Worm (Caenorhabditis elegans): Measurements from ENCODE around the gene hmg-4.

hmg-4 gene

ce11 chrIII:7339138-7339537 is 42.3 kb downstream of the hmg-4 start:
- TF ChIP-seq ZK337.2 (GFP tag; IDR thresholded peaks at IDR 0.05) (no peak), Y75B8A.6 (GFP tag; IDR thresholded peaks at IDR 0.05) (no peak)

- TF ChIP-seq lin-13 (GFP tag; optimal IDR thresholded peaks at IDR 0.05) (no peak), egl-43 (GFP tag; IDR thresholded peaks at IDR 0.05) (peak; percentile 64), sdz-12 (GFP tag; optimal IDR thresholded peaks at IDR 0.05) (peak; percentile 26), nhr-102 (tag; optimal IDR thresholded peaks at IDR 0.05) (peak; percentile 29), Y75B8A.6 (GFP tag; IDR thresholded peaks at IDR 0.05) (peak; percentile 3; the same call in 1 of the 2 replicates), hlh-11 (tag; optimal IDR thresholded peaks at IDR 0.05) (peak; percentile 11), nhr-48 (tag; optimal IDR thresholded peaks at IDR 0.05) (peak; percentile 22), tra-1 (GFP tag; IDR thresholded peaks at IDR 0.05) (0 out of 2 replicates have a peak, but pooled peaks have one; percentile 5), cey-2 (tag; optimal IDR thresholded peaks at IDR 0.05; ENCODE audit: borderline replicate concordance, insufficient read depth) (no peak), hmg-1.1 (GFP tag; IDR thresholded peaks at IDR 0.05) (0 out of 2 replicates have a peak, but pooled peaks have one; percentile 36), lin-38 (GFP tag; IDR thresholded peaks at IDR 0.05) (0 out of 2 replicates have a peak, but pooled peaks have one; percentile 21), lsy-2 (tag; optimal IDR thresholded peaks at IDR 0.05) (peak in 1 of 2 experiments; percentile 33), duxl-1 (tag; optimal IDR thresholded peaks at IDR 0.05; ENCODE audit: poor library complexity) (peak; percentile 13), gei-8 (GFP tag; optimal IDR thresholded peaks at IDR 0.05) (peak; percentile 13), T20F7.1 (GFP tag; optimal IDR thresholded peaks at IDR 0.05) (peak; percentile 18), rbr-2 (tag; optimal IDR thresholded peaks at IDR 0.05) (no peak), daf-16 (GFP tag; optimal IDR thresholded peaks at IDR 0.05) (peak in 1 of 2 experiments; percentile 12), daf-16 (tag; optimal IDR thresholded peaks at IDR 0.05) (peak; percentile 18), daf-8 (GFP tag; IDR thresholded peaks at IDR 0.05) (no peak), lin-15B (tag; optimal IDR thresholded peaks at IDR 0.05) (no peak), madf-5 (GFP tag; IDR thresholded peaks at IDR 0.05) (no peak), snpc-1.2 (GFP tag; IDR thresholded peaks at IDR 0.05) (0 out of 2 replicates have a peak, but pooled peaks have one; percentile 11), ZK337.2 (GFP tag; IDR thresholded peaks at IDR 0.05) (0 out of 2 replicates have a peak, but pooled peaks have one; percentile 37), mes-2 (tag; optimal IDR thresholded peaks at IDR 0.05; ENCODE audit: poor library complexity, severe bottlenecking) (peak; percentile 20), dve-1 (tag; optimal IDR thresholded peaks at IDR 0.05; ENCODE audit: insufficient read depth) (no peak), ama-1 (optimal IDR thresholded peaks at IDR 0.05) (peak; percentile 75), spr-3 (GFP tag; optimal IDR thresholded peaks at IDR 0.05) (peak; percentile 29), T26A8.4 (GFP tag; IDR thresholded peaks at IDR 0.05) (0 out of 2 replicates have a peak, but pooled peaks have one; percentile 26), nhr-10 (tag; optimal IDR thresholded peaks at IDR 0.05) (no peak), F44E2.7 (GFP tag; IDR thresholded peaks at IDR 0.05) (0 out of 2 replicates have a peak, but pooled peaks have one; percentile 50), mep-1 (tag; optimal IDR thresholded peaks at IDR 0.05) (peak; percentile 32)
Measured at ce11 chrIII:7338693-7339092, 42.7 kb downstream of the hmg-4 start, which contains the start of gene kap-1. TSS of gene kap-1 (plus strand) at chrIII:7338835.

- TF ChIP-seq nhr-11 (tag; optimal IDR thresholded peaks at IDR 0.05) (no peak), unc-62 (GFP tag; optimal IDR thresholded peaks at IDR 0.05 in 1 of 2) (peak in 1 of 2 experiments; percentile 71), unc-62 (tag; optimal IDR thresholded peaks at IDR 0.05) (no peak), ceh-44 (GFP tag; IDR thresholded peaks at IDR 0.05) (0 out of 2 replicates have a peak, but pooled peaks have one; percentile 11)
Measured at ce11 chrIII:7338009-7338408, 43.4 kb downstream of the hmg-4 start.

- TF ChIP-seq arid-1 (GFP tag; conservative IDR thresholded peaks at IDR 0.05) (peak; percentile 79), pqm-1 (tag; optimal IDR thresholded peaks at IDR 0.05) (peak; percentile 42), ZK337.2 (GFP tag; IDR thresholded peaks at IDR 0.05) (no peak), ceh-20 (GFP tag; IDR thresholded peaks at IDR 0.05) (no peak), duxl-1 (tag; optimal IDR thresholded peaks at IDR 0.05; ENCODE audit: poor library complexity) (no peak), tra-1 (GFP tag; IDR thresholded peaks at IDR 0.05) (no peak), F44E2.7 (GFP tag; IDR thresholded peaks at IDR 0.05) (no peak), zip-2 (tag; optimal IDR thresholded peaks at IDR 0.05) (no peak), attf-4 (tag; optimal IDR thresholded peaks at IDR 0.05) (no peak), madf-5 (GFP tag; IDR thresholded peaks at IDR 0.05) (no peak), sdz-12 (GFP tag; optimal IDR thresholded peaks at IDR 0.05) (no peak), pha-4 (GFP tag; IDR thresholded peaks at IDR 0.05) (peak; percentile 22; the same call in 1 of the 2 replicates), pha-4 (tag; optimal IDR thresholded peaks at IDR 0.05) (no peak), daf-12 (tag; optimal IDR thresholded peaks at IDR 0.05) (no peak), zfp-3 (GFP tag; conservative IDR thresholded peaks at IDR 0.05) (peak; percentile 73), nhr-42 (GFP tag; IDR thresholded peaks at IDR 0.05) (no peak), spr-3 (GFP tag; optimal IDR thresholded peaks at IDR 0.05) (no peak), R02D3.7 (tag; optimal IDR thresholded peaks at IDR 0.05) (no peak), hmg-1.1 (GFP tag; IDR thresholded peaks at IDR 0.05) (peak; percentile 66)
Measured at ce11 chrIII:7336214-7336613, 45.2 kb downstream of the hmg-4 start, which contains the start of gene gsp-2. TSS of gene gsp-2 (plus strand) at chrIII:7336587.

All from whole organism, L4 larva.